Worm (Caenorhabditis elegans) whole organism, L4 larva: Measurements from ENCODE around the gene dlc-4.

Experiments
- fos-1 ChIP-seq: fragments of 150-350 bp; optimal IDR thresholded peaks from 2 replicates; lab custom pipeline; 2014; ENCODE audit warnings: missing biosample characterization, missing genetic modification characterization
- lin-1 ChIP-seq: fragments of 200-800 bp; sonication (Bioruptor generic); IDR thresholded peaks from 2 replicates; pipeline ENCODE4 v1.3.6; 2022; ENCODE audit warnings: missing genetic modification reagents, missing genetic modification characterization, missing compliant biosample characterization
- lin-39 ChIP-seq: fragments of 150-350 bp; optimal IDR thresholded peaks from 2 replicates; lab custom pipeline; 2014; ENCODE audit warnings: missing biosample characterization, missing genetic modification reagents, missing genetic modification characterization
- lir-3 ChIP-seq: sonication (generic microtip); optimal IDR thresholded peaks from 2 replicates; lab custom pipeline; 2016; ENCODE audit warnings: mild to moderate bottlenecking, missing genetic modification characterization, missing compliant biosample characterization
- lsy-2 ChIP-seq, 2 experiments: fragments of 150-350 bp in 1 of 2; sonication (generic microtip) in 1 of 2; optimal IDR thresholded peaks; 2 replicates each; lab custom pipeline; 2014 to 2017; ENCODE audit warnings: missing biosample characterization in 2 of 2, missing genetic modification characterization in 2 of 2
- pha-4 ChIP-seq, 2 experiments: fragments of 150-350 bp in 1 of 2; fragments of 200-800 bp in 1 of 2; sonication (Bioruptor generic) in 1 of 2; IDR thresholded peaks in 1 of 2; optimal IDR thresholded peaks in 1 of 2; 2 replicates each; pipeline versions ENCODE4 v1.3.6 to Lab custom; 2014 to 2022; ENCODE audit warnings: missing genetic modification characterization in 2 of 2, missing genetic modification reagents in 2 of 2, missing biosample characterization in 1 of 2, missing compliant biosample characterization in 1 of 2
- ztf-11 ChIP-seq: fragments of 150-350 bp; optimal IDR thresholded peaks from 2 replicates; lab custom pipeline; 2014; ENCODE audit warnings: missing biosample characterization, missing genetic modification characterization

DNA sequence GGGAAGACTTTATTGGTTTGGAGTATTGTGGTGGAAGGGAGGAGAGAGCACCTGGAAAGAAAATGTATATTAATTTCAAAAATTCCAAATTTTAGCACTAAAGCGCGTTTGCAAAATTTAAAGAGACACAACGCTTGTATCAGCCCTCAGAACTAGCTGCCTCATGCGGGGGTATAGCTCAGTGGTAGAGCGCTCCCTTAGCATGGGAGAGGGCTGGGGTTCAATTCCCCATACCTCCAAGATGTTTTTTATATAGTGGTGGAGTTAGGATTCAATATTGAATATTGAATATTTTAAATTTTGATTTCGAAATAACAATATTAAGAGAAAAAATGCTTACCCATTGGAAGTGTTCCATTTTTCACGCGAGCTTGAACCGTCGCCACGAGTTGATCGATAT lies 44.0 kb upstream of the dlc-4 start:
- TF ChIP-seq lir-3 (peak; percentile 18), lin-1 (GFP tag; lab: Robert Waterston, UW) (peak; percentile 63; the same call in 1 of the 2 replicates), ztf-11 (tag; lab: Kevin White, UChicago) (no peak), lsy-2 (tag; optimal IDR thresholded peaks at IDR 0.05; lab: Kevin White, UChicago) (peak in 1 of 2 experiments; percentile 38), fos-1 (tag; lab: Kevin White, UChicago) (no peak), lin-39 (tag; lab: Kevin White, UChicago) (no peak), pha-4 (GFP tag; IDR thresholded peaks at IDR 0.05; lab: Robert Waterston, UW) (peak; percentile 83), pha-4 (tag; optimal IDR thresholded peaks at IDR 0.05; lab: Kevin White, UChicago) (no peak)
